Worm (Caenorhabditis elegans): ENCODE results near the gene K02D10.1.

ce11 chrIII:8809245-8809971 is 40.1 kb downstream of the K02D10.1 start, which contains the start of gene prx-19:
- TF ChIP-seq B0261.1 (tag; optimal IDR thresholded peaks at IDR 0.05) (no peak), F39B2.1 (GFP tag; IDR thresholded peaks at IDR 0.05) (no peak), unc-62 (GFP tag; optimal IDR thresholded peaks at IDR 0.05) (no peak), F22D6.2 (tag; optimal IDR thresholded peaks at IDR 0.05) (no peak), C17E4.6 (GFP tag; IDR thresholded peaks at IDR 0.05) (no peak), die-1 (tag; optimal IDR thresholded peaks at IDR 0.05) (no peak)

Data from whole organism, young adult.